Worm (Caenorhabditis elegans): ENCODE data around the gene sqst-2.

sqst-2 gene

ce11 chrIV:7313962-7314361 is 14.8 kb downstream of the sqst-2 start (continued):
- TF ChIP-seq aha-1 (tag; optimal IDR thresholded peaks at IDR 0.05) = no peak
- TF ChIP-seq fkh-4 (tag; optimal IDR thresholded peaks at IDR 0.05; ENCODE audit: borderline replicate concordance) = no peak
- no peak for TF ChIP-seq pqm-1 (tag; optimal IDR thresholded peaks at IDR 0.05)
- TF ChIP-seq swsn-7 (tag; optimal IDR thresholded peaks at IDR 0.05) = peak; percentile 64
- peak; percentile 7 for TF ChIP-seq lin-15B (tag; optimal IDR thresholded peaks at IDR 0.05)
- peak; percentile 80 for TF ChIP-seq nhr-85 (tag)
- no peak for TF ChIP-seq ceh-8 (GFP tag; optimal IDR thresholded peaks at IDR 0.05)
- TF ChIP-seq mab-9 (GFP tag; IDR thresholded peaks at IDR 0.05) = no peak
- TF ChIP-seq lsy-2 (tag; optimal IDR thresholded peaks at IDR 0.05) = peak; percentile 61 to 86
- no peak for TF ChIP-seq ama-1 (optimal IDR thresholded peaks at IDR 0.05)
- no peak for TF ChIP-seq vab-15 (tag; optimal IDR thresholded peaks at IDR 0.05)
- peak in 1 of 6 experiments; percentile 68 for TF ChIP-seq elt-3 (tag; optimal IDR thresholded peaks at IDR 0.05)
- TF ChIP-seq tlp-1 (tag; optimal IDR thresholded peaks at IDR 0.05) = no peak
- peak; percentile 32 for TF ChIP-seq xbp-1 (tag; optimal IDR thresholded peaks at IDR 0.05)
- TF ChIP-seq nhr-47 (tag; optimal IDR thresholded peaks at IDR 0.05) = peak; percentile 63
- TF ChIP-seq ceh-82 (tag; optimal IDR thresholded peaks at IDR 0.05) = peak in 2 of 3 experiments; percentile 7 to 56
- TF ChIP-seq irx-1 (tag; optimal IDR thresholded peaks at IDR 0.05) = peak; percentile 22
- TF ChIP-seq C16A3.4 (tag; optimal IDR thresholded peaks at IDR 0.05) = peak; percentile 60
- no peak for TF ChIP-seq ceh-63 (GFP tag; optimal IDR thresholded peaks at IDR 0.05)
- TF ChIP-seq unc-98 (GFP tag; IDR thresholded peaks at IDR 0.05) = no peak
- peak in 1 of 2 experiments; percentile 23 for TF ChIP-seq mdl-1 (tag; optimal IDR thresholded peaks at IDR 0.05)
- TF ChIP-seq snu-23 (GFP tag; optimal IDR thresholded peaks at IDR 0.05) = peak; percentile 79
- TF ChIP-seq nhr-71 (tag; optimal IDR thresholded peaks at IDR 0.05) = peak; percentile 78
- peak; percentile 9; the same call in 1 of the 2 replicates for TF ChIP-seq isw-1 (GFP tag; IDR thresholded peaks at IDR 0.05)
- TF ChIP-seq grh-1 (GFP tag; IDR thresholded peaks at IDR 0.05) = no peak
- no peak for TF ChIP-seq nhr-237 (tag; optimal IDR thresholded peaks at IDR 0.05)
- no peak for TF ChIP-seq lir-3 (tag; optimal IDR thresholded peaks at IDR 0.05; ENCODE audit: poor library complexity)
- peak; percentile 63 for TF ChIP-seq lin-35 (GFP tag; optimal IDR thresholded peaks at IDR 0.05)
- TF ChIP-seq lin-39 (tag; optimal IDR thresholded peaks at IDR 0.05) = peak; percentile 37
- TF ChIP-seq efl-3 (GFP tag; optimal IDR thresholded peaks at IDR 0.05) = no peak
- TF ChIP-seq pag-3 (tag; optimal IDR thresholded peaks at IDR 0.05; ENCODE audit: borderline replicate concordance, insufficient read depth) = no peak
- peak; percentile 46 to 65 (median 60) for TF ChIP-seq dpl-1 (GFP tag; optimal IDR thresholded peaks at IDR 0.05)
- no peak for TF ChIP-seq zip-4 (GFP tag; optimal IDR thresholded peaks at IDR 0.05)
- TF ChIP-seq nhr-20 (tag; optimal IDR thresholded peaks at IDR 0.05) = peak; percentile 59
- peak; percentile 8 for TF ChIP-seq lin-13 (GFP tag; optimal IDR thresholded peaks at IDR 0.05)
- peak; percentile 60 to 66 for TF ChIP-seq efl-1 (optimal IDR thresholded peaks at IDR 0.05)
- TF ChIP-seq efl-1 (GFP tag; optimal IDR thresholded peaks at IDR 0.05 in 1 of 2) = peak; percentile 51 to 92

ce11 chrIV:7313397-7313910 is 15.3 kb downstream of the sqst-2 start, which contains the start of gene rps-8:
Gene rps-8, minus strand, starts transcription at chrIV:7313860.
- no peak for TF ChIP-seq sox-4 (tag; optimal IDR thresholded peaks at IDR 0.05)
- TF ChIP-seq blmp-1 (tag; optimal IDR thresholded peaks at IDR 0.05) = no peak
- TF ChIP-seq egl-27 (tag; optimal IDR thresholded peaks at IDR 0.05) = no peak
- TF ChIP-seq ztf-4 (tag; optimal IDR thresholded peaks at IDR 0.05) = no peak
- TF ChIP-seq hpl-2 (GFP tag; optimal IDR thresholded peaks at IDR 0.05) = no peak
- no peak for TF ChIP-seq efl-1 (optimal IDR thresholded peaks at IDR 0.05)
- TF ChIP-seq efl-1 (GFP tag; optimal IDR thresholded peaks at IDR 0.05 in 1 of 2) = peak in 1 of 2 experiments; percentile 4
- TF ChIP-seq dsc-1 (tag; optimal IDR thresholded peaks at IDR 0.05) = peak; percentile 14
- no peak for TF ChIP-seq mdl-1 (tag; optimal IDR thresholded peaks at IDR 0.05)
- TF ChIP-seq jun-1 (tag; optimal IDR thresholded peaks at IDR 0.05) = no peak
- no peak for TF ChIP-seq lsy-2 (tag; optimal IDR thresholded peaks at IDR 0.05)
- no peak for TF ChIP-seq ztf-11 (tag; optimal IDR thresholded peaks at IDR 0.05)
- no peak for TF ChIP-seq lir-3 (tag; optimal IDR thresholded peaks at IDR 0.05; ENCODE audit: poor library complexity)

All from whole organism, L1 larva.